Fruit fly (Drosophila melanogaster): Measurements from ENCODE around the gene Vha68-2.

The Vha68-2 gene

DNA sequence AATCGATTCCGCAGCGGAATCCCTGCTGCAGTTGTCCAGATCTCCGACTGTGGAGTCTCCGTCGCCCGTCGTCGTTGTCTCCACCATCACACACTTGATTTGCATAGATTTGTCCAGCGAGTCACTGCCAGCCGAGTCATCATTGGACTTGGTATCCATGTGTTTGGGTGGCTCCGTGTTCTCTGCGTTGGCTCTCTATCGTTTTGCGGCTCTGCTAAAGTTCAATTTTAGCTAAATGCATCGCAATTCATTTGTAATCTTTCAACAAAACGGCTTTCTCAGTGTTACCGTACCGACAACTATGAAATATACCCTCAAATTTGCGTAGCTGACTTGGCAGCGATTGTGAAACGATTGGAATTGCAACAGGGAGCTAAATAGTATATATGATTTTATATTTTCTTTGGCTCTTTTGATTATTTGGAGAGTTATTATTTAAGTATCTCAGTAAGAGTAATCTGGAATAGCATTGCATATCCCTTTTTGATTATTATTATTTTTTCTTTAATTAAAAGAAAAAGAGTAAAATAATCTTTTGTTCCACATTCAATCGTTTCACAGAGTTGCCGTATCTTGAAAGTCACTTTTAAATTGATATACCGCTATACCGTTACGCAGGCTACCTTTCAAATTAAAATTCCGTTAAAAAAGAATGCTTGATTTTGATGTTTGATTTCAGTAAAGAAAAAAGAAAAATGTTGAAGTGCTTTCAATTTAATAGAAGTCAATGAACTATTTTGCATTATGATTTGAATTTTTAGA lies 47.1 kb downstream of the Vha68-2 start, which contains the start of gene CG9933:
Gene CG9933 (minus strand): TSS at position 293 of the 762 bp plus-strand sequence.
- TF ChIP-seq CG9948 (tag; optimal IDR thresholded peaks at IDR 0.05), result no peak
- no peak for TF ChIP-seq CG12605 (GFP tag; IDR thresholded peaks at IDR 0.05)
- TF ChIP-seq fd96Ca (GFP tag; IDR thresholded peaks at IDR 0.05), result no peak
- no peak for TF ChIP-seq CG17806 (tag; optimal IDR thresholded peaks at IDR 0.05)
- TF ChIP-seq CG34367 (tag; optimal IDR thresholded peaks at IDR 0.05), result no peak
- TF ChIP-seq CG4496 (GFP tag; IDR thresholded peaks at IDR 0.05), result no peak
- TF ChIP-seq CG10348 (GFP tag; IDR thresholded peaks at IDR 0.05), result no peak
- TF ChIP-seq CG14655 (GFP tag; optimal IDR thresholded peaks at IDR 0.05), result no peak
- no peak for TF ChIP-seq CG8159 (tag; optimal IDR thresholded peaks at IDR 0.05)
